Worm (Caenorhabditis elegans): ENCODE data around the gene sri-32.
"Not testable (repeated sequence)": the region's sequence is repeated elsewhere in the genome, so short reads cannot be mapped to it uniquely, and the experiment has no call there.

sri-32 gene

DNA sequence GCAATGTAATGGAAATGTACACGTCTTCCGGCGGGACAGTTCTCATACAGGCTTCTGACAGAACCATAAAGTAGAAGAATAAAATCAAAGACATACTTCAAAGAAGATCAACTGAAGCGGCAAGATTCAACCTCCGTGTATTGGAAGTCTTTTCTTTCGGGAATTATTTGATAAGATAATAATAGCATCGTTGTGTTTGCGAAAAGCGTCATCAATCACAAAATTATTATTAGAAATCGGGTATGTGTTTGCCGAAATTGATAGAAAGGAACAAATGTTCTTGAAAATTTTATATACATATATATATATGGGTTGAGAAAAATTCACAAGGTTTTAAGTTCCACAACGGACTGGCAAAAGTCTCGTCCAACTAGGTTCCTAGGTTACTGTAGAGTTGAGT, 37.3 kb upstream of the sri-32 start, which contains the start of gene Y27F2A.9:
TSS of gene Y27F2A.9 (minus strand) at position 101 of the 400 bp plus-strand sequence.
- not testable (repeated sequence) for TF ChIP-seq fkh-10 (GFP tag; optimal IDR thresholded peaks at IDR 0.05); nfya-1 (tag; optimal IDR thresholded peaks at IDR 0.05; ENCODE audit: insufficient read depth); pha-4 (tag; optimal IDR thresholded peaks at IDR 0.05)

DNA sequence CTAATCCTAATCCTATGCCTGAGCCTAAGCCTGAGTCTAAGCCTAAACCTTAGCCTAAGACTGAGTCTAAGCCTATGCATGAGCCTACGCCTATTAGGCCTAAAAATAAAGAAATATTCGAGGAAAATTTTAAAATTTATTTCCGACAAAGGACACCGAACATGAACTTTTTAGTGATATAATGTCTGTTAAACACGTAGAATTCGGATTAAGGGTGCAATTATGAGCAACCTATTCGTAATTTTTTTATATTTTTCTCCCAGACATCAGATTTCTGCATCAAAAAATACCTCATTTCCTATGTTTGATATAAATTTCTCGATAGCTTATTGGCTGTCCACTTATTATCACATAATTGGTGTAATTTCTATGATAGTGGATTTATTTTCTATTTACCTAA, 34.8 kb upstream of the sri-32 start, which contains the start of gene Y27F2A.11:
TSS of gene Y27F2A.11 (plus strand) at position 301 of the 400 bp plus-strand sequence.
- TF ChIP-seq egl-5, tbx-2, ceh-9 (tag; optimal IDR thresholded peaks at IDR 0.05): not testable (repeated sequence)

DNA sequence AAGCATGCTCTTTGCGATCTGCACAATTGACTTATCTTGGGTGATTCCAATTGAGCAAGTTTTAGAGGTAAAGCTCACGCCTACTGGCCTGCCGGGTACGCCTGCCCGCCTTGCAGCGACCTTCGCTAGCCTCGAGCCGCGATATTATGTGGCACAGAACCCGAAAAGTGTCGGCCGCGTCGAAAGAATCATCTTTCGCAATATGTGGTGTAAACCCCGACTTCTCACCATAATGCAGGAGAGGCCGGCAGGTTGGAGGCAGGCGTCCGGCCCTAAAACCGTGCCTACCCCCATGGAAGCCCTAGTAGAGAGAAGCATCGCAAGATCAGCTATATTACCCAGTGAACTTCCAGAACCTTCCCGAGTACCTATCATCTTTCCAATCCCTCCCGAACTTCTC, 31.6 kb upstream of the sri-32 start:
- TF ChIP-seq eor-1 (tag; optimal IDR thresholded peaks at IDR 0.05) (no peak), R02D3.7 (tag; optimal IDR thresholded peaks at IDR 0.05) (no peak), nhr-23 (tag; optimal IDR thresholded peaks at IDR 0.05) (no peak), elt-2 (tag; optimal IDR thresholded peaks at IDR 0.05) (no peak), skn-1 (tag; optimal IDR thresholded peaks at IDR 0.05) (no peak), tbx-2 (tag; optimal IDR thresholded peaks at IDR 0.05) (no peak), ztf-4 (tag; optimal IDR thresholded peaks at IDR 0.05) (no peak), egl-5 (tag; optimal IDR thresholded peaks at IDR 0.05) (no peak), mdl-1 (tag; optimal IDR thresholded peaks at IDR 0.05) (no peak), lin-39 (tag; optimal IDR thresholded peaks at IDR 0.05) (no peak), nhr-237 (tag; optimal IDR thresholded peaks at IDR 0.05) (no peak), sea-2 (GFP tag; optimal IDR thresholded peaks at IDR 0.05) (no peak), jun-1 (tag; optimal IDR thresholded peaks at IDR 0.05) (no peak)

DNA sequence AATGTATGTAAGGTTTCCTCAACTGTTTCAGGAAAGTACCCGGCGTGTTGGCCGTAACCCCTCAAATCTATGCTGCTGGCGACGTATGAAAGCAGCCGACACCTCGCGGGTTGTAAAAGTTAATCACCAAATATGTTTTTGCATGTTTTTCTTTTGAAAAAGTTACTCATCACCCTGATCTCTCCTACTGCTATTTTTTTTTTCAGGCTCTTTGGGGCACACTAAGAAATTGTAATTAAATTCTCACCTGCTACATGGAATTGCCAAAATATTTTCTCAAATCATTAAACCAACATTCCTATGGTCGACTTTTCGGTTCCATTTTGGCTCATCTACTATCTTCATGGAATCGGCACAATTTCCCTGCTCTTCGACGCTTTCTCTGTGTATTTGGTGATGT, 30.6 kb upstream of the sri-32 start, which contains the start of gene sri-78:
TSS of gene sri-78 (plus strand) at position 301 of the 400 bp plus-strand sequence.
- not testable (repeated sequence) for TF ChIP-seq hmg-11 (tag; optimal IDR thresholded peaks at IDR 0.05); nhr-28 (tag; optimal IDR thresholded peaks at IDR 0.05); sea-2 (GFP tag; optimal IDR thresholded peaks at IDR 0.05)

DNA sequence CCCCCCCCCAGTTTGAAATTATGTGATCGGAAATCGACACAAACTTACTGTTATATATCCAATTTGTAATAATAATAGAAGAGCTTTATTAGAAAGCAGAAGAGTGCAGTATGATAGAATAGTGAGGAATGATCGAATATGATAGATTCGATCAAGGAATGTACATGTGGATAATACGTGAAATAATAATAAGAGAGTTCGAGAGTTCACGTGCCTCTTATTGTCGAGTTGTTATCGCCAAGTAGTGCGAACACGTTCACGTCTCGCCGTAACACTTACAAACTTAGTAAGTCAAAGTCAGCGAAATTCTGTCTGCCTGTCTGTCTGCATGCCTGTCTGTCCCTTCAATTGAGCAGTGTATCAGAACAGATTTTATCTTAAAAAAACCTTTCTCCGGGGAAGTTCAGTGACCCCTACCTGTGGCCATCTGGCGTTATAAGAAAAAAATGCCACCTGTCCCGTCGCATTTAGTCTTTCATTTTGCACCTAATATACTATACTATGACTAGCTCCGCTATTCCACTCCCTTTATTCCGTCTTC, 29.1 kb upstream of the sri-32 start, which contains the start of the genes Y27F2A.6 and Y27F2A.8:
TSS of gene Y27F2A.6 (minus strand) at position 101 of the 541 bp plus-strand sequence.
TSS of gene Y27F2A.8 (plus strand) at position 491 of the 541 bp plus-strand sequence.
- TF ChIP-seq egl-27 (tag; optimal IDR thresholded peaks at IDR 0.05); mdl-1 (tag; optimal IDR thresholded peaks at IDR 0.05); unc-62 (GFP tag; optimal IDR thresholded peaks at IDR 0.05): not testable (repeated sequence)

DNA sequence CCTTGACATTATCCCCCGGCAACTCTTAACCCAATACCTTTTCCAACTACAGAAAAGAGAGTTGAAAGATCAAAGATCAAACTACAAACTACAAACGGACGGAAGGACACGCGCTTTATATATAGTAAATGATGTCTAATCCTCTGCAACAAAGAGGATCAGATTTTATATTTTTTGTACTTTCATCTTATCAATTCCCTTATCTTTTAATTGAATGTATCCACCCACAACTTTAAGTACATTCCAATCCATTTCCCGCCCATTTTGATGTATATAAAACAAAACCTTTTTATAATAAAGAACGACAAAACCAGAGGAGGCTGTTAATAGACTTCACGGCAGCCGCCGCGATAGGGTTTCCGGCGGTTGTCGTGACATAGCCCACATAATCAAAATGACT, 23.4 kb upstream of the sri-32 start, which contains the start of gene sri-40:
TSS of gene sri-40 (plus strand) at position 301 of the 400 bp plus-strand sequence.
- not testable (repeated sequence) for TF ChIP-seq R02D3.7, ceh-16, snpc-4 (tag; optimal IDR thresholded peaks at IDR 0.05)

DNA sequence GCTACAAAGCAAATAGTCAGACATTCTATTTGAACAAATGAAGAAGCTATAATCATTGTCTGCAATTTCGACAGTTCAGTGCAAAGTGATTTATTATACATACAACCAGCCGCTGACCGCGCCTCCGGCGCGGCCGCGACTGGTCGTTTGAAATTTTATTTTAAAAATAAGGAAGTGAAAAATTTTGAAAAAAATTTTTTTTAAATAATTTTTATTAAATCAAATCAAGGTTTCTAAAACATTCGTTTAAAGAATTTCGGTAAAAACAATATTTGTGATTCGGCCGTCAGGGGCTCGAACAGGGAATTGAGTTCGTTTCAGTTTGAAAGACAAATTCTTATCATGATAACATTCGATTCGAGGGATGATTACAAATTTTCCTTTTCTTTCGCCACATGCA, 17.9 kb upstream of the sri-32 start, which contains the start of gene Y27F2A.10:
TSS of gene Y27F2A.10 (minus strand) at position 101 of the 400 bp plus-strand sequence.
- TF ChIP-seq fkh-10 (GFP tag; optimal IDR thresholded peaks at IDR 0.05) (no peak), nhr-77 (tag; optimal IDR thresholded peaks at IDR 0.05) (no peak), snpc-4 (tag; optimal IDR thresholded peaks at IDR 0.05) (no peak), unc-39 (tag; optimal IDR thresholded peaks at IDR 0.05) (no peak), pha-4 (tag; optimal IDR thresholded peaks at IDR 0.05) (no peak), nhr-237 (tag; optimal IDR thresholded peaks at IDR 0.05) (no peak), ceh-82 (tag; optimal IDR thresholded peaks at IDR 0.05) (no peak), ama-1 (optimal IDR thresholded peaks at IDR 0.05) (no peak), daf-12 (tag; optimal IDR thresholded peaks at IDR 0.05) (no peak), ZK546.5 (tag; optimal IDR thresholded peaks at IDR 0.05) (no peak), nfya-1 (tag; optimal IDR thresholded peaks at IDR 0.05; ENCODE audit: insufficient read depth) (no peak), lsy-12 (tag; optimal IDR thresholded peaks at IDR 0.05) (no peak), aly-2 (tag; optimal IDR thresholded peaks at IDR 0.05) (no peak), jun-1 (tag; optimal IDR thresholded peaks at IDR 0.05) (no peak), lin-15B (tag; optimal IDR thresholded peaks at IDR 0.05) (no peak), nhr-28 (tag; optimal IDR thresholded peaks at IDR 0.05) (no peak)

Data from whole organism, L3 larva.